Worm (Caenorhabditis elegans) whole organism, L3 larva: ENCODE results near the gene C29A12.1.

Experiments used
- R02D3.7 ChIP-seq: fragments of 150-350 bp; optimal IDR thresholded peaks from 2 replicates; lab custom pipeline; 2014; ENCODE audit warnings: missing biosample characterization, missing genetic modification characterization
- ZK546.5 ChIP-seq: sonication (generic microtip); optimal IDR thresholded peaks from 2 replicates; lab custom pipeline; 2017; ENCODE audit warnings: missing biosample characterization, missing genetic modification characterization
- ceh-28 ChIP-seq: fragments of 150-350 bp; optimal IDR thresholded peaks from 2 replicates; lab custom pipeline; 2014; ENCODE audit warnings: missing biosample characterization, missing genetic modification reagents, missing genetic modification characterization
- ceh-82 ChIP-seq: fragments of 150-350 bp; optimal IDR thresholded peaks from 2 replicates; lab custom pipeline; 2014; ENCODE audit warnings: missing biosample characterization, missing genetic modification characterization
- ceh-9 ChIP-seq: sonication (generic microtip); optimal IDR thresholded peaks from 2 replicates; lab custom pipeline; 2018; ENCODE audit warnings: missing biosample characterization, missing genetic modification characterization
- daf-12 ChIP-seq: fragments of 150-350 bp; optimal IDR thresholded peaks from 2 replicates; lab custom pipeline; 2014; ENCODE audit warnings: missing biosample characterization, missing genetic modification reagents, missing genetic modification characterization
- egl-27 ChIP-seq: sonication (generic microtip); optimal IDR thresholded peaks from 4 replicates; lab custom pipeline; 2017; ENCODE audit warnings: missing biosample characterization, missing genetic modification reagents, missing genetic modification characterization
- elt-2 ChIP-seq: sonication (generic microtip); optimal IDR thresholded peaks from 2 replicates; lab custom pipeline; 2016; ENCODE audit warnings: missing genetic modification reagents, mild to moderate bottlenecking, missing genetic modification characterization, missing compliant biosample characterization
- elt-3 ChIP-seq, 3 experiments: fragments of 150-350 bp in 1 of 3; sonication (generic microtip) in 2 of 3; optimal IDR thresholded peaks; 2 replicates in 2 of 3; 4 replicates in 1 of 3; lab custom pipeline; 2014 to 2017; ENCODE audit warnings: missing biosample characterization in 3 of 3, missing genetic modification characterization in 3 of 3
- eor-1 ChIP-seq, 2 experiments: fragments of 150-350 bp; optimal IDR thresholded peaks; 2 replicates each; lab custom pipeline; 2014 to 2018; ENCODE audit warnings: missing biosample characterization in 2 of 2, missing genetic modification characterization in 2 of 2
- fkh-10 ChIP-seq: sonication (generic microtip); optimal IDR thresholded peaks from 2 replicates; lab custom pipeline; 2017; ENCODE audit warnings: missing biosample characterization, missing genetic modification reagents, missing genetic modification characterization
- fkh-2 ChIP-seq: fragments of 150-350 bp; optimal IDR thresholded peaks from 2 replicates; lab custom pipeline; 2014; ENCODE audit warnings: missing biosample characterization, missing genetic modification reagents, missing genetic modification characterization
- fos-1 ChIP-seq: fragments of 150-350 bp; optimal IDR thresholded peaks from 2 replicates; lab custom pipeline; 2014; ENCODE audit warnings: missing biosample characterization, missing genetic modification characterization
- hmg-11 ChIP-seq: sonication (generic microtip); optimal IDR thresholded peaks from 2 replicates; lab custom pipeline; 2016; ENCODE audit warnings: missing genetic modification characterization, missing compliant biosample characterization
- jun-1 ChIP-seq: fragments of 150-350 bp; optimal IDR thresholded peaks from 2 replicates; lab custom pipeline; 2014; ENCODE audit warnings: missing biosample characterization, missing genetic modification reagents, missing genetic modification characterization
- lin-15B ChIP-seq: fragments of 150-350 bp; optimal IDR thresholded peaks from 2 replicates; lab custom pipeline; 2014; ENCODE audit warnings: missing biosample characterization, missing genetic modification characterization
- lin-39 ChIP-seq: fragments of 150-350 bp; optimal IDR thresholded peaks from 2 replicates; lab custom pipeline; 2018; ENCODE audit warnings: missing biosample characterization, missing genetic modification reagents, missing genetic modification characterization
- lsy-12 ChIP-seq: sonication (generic microtip); optimal IDR thresholded peaks from 2 replicates; lab custom pipeline; 2016; ENCODE audit warnings: mild to moderate bottlenecking, missing genetic modification characterization, missing compliant biosample characterization
- mdl-1 ChIP-seq: fragments of 150-350 bp; optimal IDR thresholded peaks from 2 replicates; lab custom pipeline; 2014; ENCODE audit warnings: missing biosample characterization, missing genetic modification characterization
- nfya-1 ChIP-seq: sonication (generic microtip); optimal IDR thresholded peaks from 2 replicates; lab custom pipeline; 2017; ENCODE audit warnings: missing genetic modification characterization, mild to moderate bottlenecking, missing compliant biosample characterization, antibody characterized with exemption, moderate library complexity; ENCODE audit not compliant: insufficient read depth
- nhr-11 ChIP-seq: fragments of 150-350 bp; optimal IDR thresholded peaks from 2 replicates; lab custom pipeline; 2014; ENCODE audit warnings: missing biosample characterization, missing genetic modification characterization
- nhr-12 ChIP-seq: fragments of 150-350 bp; optimal IDR thresholded peaks from 2 replicates; lab custom pipeline; 2014; ENCODE audit warnings: missing biosample characterization, missing genetic modification characterization
- nhr-23 ChIP-seq: fragments of 150-350 bp; optimal IDR thresholded peaks from 2 replicates; lab custom pipeline; 2014; ENCODE audit warnings: missing biosample characterization, missing genetic modification reagents, missing genetic modification characterization
- nhr-237 ChIP-seq: fragments of 150-350 bp; optimal IDR thresholded peaks from 2 replicates; lab custom pipeline; 2014; ENCODE audit warnings: missing biosample characterization, missing genetic modification characterization
- nhr-25 ChIP-seq: sonication (generic microtip); optimal IDR thresholded peaks from 2 replicates; lab custom pipeline; 2017; ENCODE audit warnings: missing biosample characterization, missing genetic modification characterization
- nhr-28 ChIP-seq: fragments of 150-350 bp; optimal IDR thresholded peaks from 2 replicates; lab custom pipeline; 2014; ENCODE audit warnings: missing biosample characterization, missing genetic modification characterization
- nhr-43 ChIP-seq: sonication (generic microtip); optimal IDR thresholded peaks from 2 replicates; lab custom pipeline; 2016; ENCODE audit warnings: mild to moderate bottlenecking, missing genetic modification characterization, missing compliant biosample characterization; ENCODE audit not compliant: poor library complexity, severe bottlenecking
- nhr-67 ChIP-seq: fragments of 150-350 bp; optimal IDR thresholded peaks from 2 replicates; lab custom pipeline; 2014; ENCODE audit warnings: missing biosample characterization, missing genetic modification characterization
- nhr-76 ChIP-seq: fragments of 150-350 bp; sonication (generic microtip); optimal IDR thresholded peaks from 5 replicates; lab custom pipeline; 2014; ENCODE audit warnings: missing biosample characterization, missing genetic modification characterization
- pha-4 ChIP-seq: fragments of 150-350 bp; optimal IDR thresholded peaks from 2 replicates; lab custom pipeline; 2014; ENCODE audit warnings: missing biosample characterization, missing genetic modification reagents, missing genetic modification characterization
- pqm-1 ChIP-seq: fragments of 150-350 bp; optimal IDR thresholded peaks from 2 replicates; lab custom pipeline; 2017; ENCODE audit warnings: missing biosample characterization, missing genetic modification characterization, inconsistent platforms
- sea-2 ChIP-seq: fragments of 150-350 bp; sonication (generic microtip); optimal IDR thresholded peaks from 4 replicates; lab custom pipeline; 2014; ENCODE audit warnings: missing biosample characterization, missing genetic modification reagents, missing genetic modification characterization
- skn-1 ChIP-seq: fragments of 150-350 bp; optimal IDR thresholded peaks from 2 replicates; lab custom pipeline; 2014; ENCODE audit warnings: missing biosample characterization, missing genetic modification characterization
- snpc-4 ChIP-seq: fragments of 150-350 bp; optimal IDR thresholded peaks from 2 replicates; lab custom pipeline; 2014; ENCODE audit warnings: missing biosample characterization, missing genetic modification characterization
- unc-39 ChIP-seq: sonication (generic microtip); optimal IDR thresholded peaks from 4 replicates; lab custom pipeline; 2017; ENCODE audit warnings: missing biosample characterization, missing genetic modification characterization
- ztf-11 ChIP-seq: fragments of 150-350 bp; optimal IDR thresholded peaks from 2 replicates; lab custom pipeline; 2014; ENCODE audit warnings: missing biosample characterization, missing genetic modification characterization
- ztf-4 ChIP-seq: fragments of 150-350 bp; optimal IDR thresholded peaks from 2 replicates; lab custom pipeline; 2014; ENCODE audit warnings: missing biosample characterization, missing genetic modification characterization

The C29A12.1 gene

DNA sequence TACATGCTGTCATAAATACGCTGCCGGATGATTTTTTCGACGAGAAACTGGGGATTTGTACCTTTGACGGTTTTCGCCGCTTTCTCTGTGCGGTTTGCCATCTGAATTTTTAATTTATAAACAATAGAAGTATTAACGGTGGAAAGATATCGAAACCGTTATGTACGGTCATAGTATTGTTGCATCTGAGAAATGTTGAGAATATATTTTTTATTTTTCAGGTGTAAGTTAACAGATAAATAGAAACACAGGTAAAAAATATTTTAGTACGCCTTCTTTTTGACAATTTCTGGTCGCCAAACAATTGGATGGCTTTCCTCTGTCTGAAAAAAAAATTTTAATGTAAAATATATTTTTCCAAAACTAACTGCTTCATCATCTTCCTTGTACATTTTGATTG lies 7.4 kb downstream of the C29A12.1 start, which contains the start of gene prp-38:
prp-38 (minus strand) TSS at position 101 of the 400 bp plus-strand sequence.
- TF ChIP-seq ztf-4 (tag; lab: Kevin White, UChicago) (no peak), nhr-25 (tag; lab: Kevin White, UChicago) (no peak)

DNA sequence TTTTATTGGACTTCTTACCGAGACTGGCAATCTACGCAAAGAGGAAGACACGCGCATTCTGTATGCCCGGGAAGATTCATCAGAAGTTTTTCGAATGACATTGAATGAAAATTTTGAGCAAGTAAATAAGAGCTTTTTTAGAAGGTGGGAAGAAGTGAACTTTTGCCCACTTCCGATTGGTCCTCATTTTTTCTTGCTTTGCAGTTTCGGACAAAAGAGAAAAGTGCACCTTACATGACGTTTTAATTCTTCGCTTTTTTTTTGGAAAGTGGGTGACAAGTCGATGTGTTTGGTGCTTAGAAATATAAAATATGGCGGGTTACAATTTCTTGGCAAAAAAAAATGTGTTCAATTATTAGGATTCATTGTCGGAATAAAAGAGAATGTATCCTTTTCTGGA lies 8.9 kb downstream of the C29A12.1 start, which contains the start of gene secs-1:
secs-1 (minus strand) TSS at position 101 of the 400 bp plus-strand sequence.
- TF ChIP-seq elt-3 (tag; optimal IDR thresholded peaks at IDR 0.05; lab: Kevin White, UChicago): no peak
- no peak for TF ChIP-seq nhr-28
- no peak for TF ChIP-seq snpc-4 (tag; lab: Kevin White, UChicago)
- TF ChIP-seq sea-2 (GFP tag; lab: Kevin White, UChicago): no peak
- no peak for TF ChIP-seq ZK546.5
- no peak for TF ChIP-seq nhr-43 (tag; lab: Kevin White, UChicago)
- no peak for TF ChIP-seq lin-39
- no peak for TF ChIP-seq ceh-28 (tag; lab: Kevin White, UChicago)
- TF ChIP-seq fkh-2 (tag; lab: Kevin White, UChicago): no peak

DNA sequence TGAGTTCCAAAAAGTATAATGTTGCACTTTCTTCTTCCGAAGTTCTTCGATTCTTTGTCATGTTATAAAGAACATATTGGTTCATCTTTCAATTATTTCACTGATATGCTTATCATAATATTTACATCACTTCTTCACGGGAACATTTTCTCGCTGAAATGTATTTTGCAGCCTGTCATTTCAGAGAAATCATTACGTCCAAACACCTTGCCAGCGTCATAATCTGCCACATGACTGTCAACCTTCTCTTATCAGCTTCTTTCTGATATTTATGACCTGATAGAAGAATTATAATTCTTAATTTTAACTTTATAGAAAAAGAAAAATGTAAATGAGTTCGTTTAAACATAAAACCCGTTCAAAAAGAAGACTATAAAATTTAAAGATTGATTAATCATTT lies 11.2 kb downstream of the C29A12.1 start:
- TF ChIP-seq ztf-4 (tag; lab: Kevin White, UChicago) (no peak), pha-4 (tag; lab: Kevin White, UChicago) (peak; percentile 62), jun-1 (tag; lab: Kevin White, UChicago) (peak; percentile 52), pqm-1 (peak; percentile 99), skn-1 (tag; lab: Kevin White, UChicago) (no peak), R02D3.7 (no peak), elt-2 (tag; lab: Kevin White, UChicago) (peak; percentile 98), fos-1 (tag; lab: Kevin White, UChicago) (no peak)

DNA sequence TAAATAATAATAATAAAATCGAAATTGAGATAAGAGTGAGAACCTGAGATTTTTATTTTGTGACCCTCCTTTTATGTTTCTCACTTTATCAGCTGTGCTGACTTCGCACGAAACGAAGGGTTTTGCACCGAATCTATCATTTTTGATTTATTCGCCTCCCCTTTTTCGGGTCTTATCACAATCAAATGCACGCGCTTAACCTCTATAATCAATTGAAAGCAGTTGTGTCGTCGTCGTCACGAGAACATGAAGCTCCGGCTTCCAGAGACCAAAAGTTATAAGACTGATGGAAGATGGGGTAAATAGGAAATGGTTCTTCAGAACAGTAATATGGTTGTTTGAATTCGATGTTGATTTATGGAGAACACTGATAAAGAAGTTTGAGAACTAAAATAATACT lies 12.1 kb downstream of the C29A12.1 start, which contains the start of gene D1054.18:
D1054.18 (minus strand) TSS at position 45 of the 400 bp plus-strand sequence.
- TF ChIP-seq pha-4 (tag; lab: Kevin White, UChicago) (peak; percentile 57), ztf-11 (tag; lab: Kevin White, UChicago) (no peak), nhr-76 (tag; lab: Kevin White, UChicago) (no peak), R02D3.7 (no peak), skn-1 (tag; lab: Kevin White, UChicago) (no peak), nhr-12 (tag; lab: Kevin White, UChicago) (no peak), ceh-82 (tag; lab: Kevin White, UChicago) (no peak), elt-3 (tag; optimal IDR thresholded peaks at IDR 0.05; lab: Kevin White, UChicago) (no peak), lsy-12 (tag; lab: Kevin White, UChicago) (no peak), nhr-23 (no peak), nhr-67 (tag; lab: Kevin White, UChicago) (no peak), lin-39 (no peak), nhr-11 (tag; lab: Kevin White, UChicago) (no peak), eor-1 (tag; optimal IDR thresholded peaks at IDR 0.05; lab: Kevin White, UChicago) (no peak), daf-12 (tag; lab: Kevin White, UChicago) (no peak), unc-39 (tag; lab: Kevin White, UChicago) (no peak), ceh-9 (tag; lab: Kevin White, UChicago) (no peak), lin-15B (tag; lab: Kevin White, UChicago) (no peak), jun-1 (tag; lab: Kevin White, UChicago) (peak; percentile 32), pqm-1 (peak; percentile 90), fos-1 (tag; lab: Kevin White, UChicago) (no peak), elt-2 (tag; lab: Kevin White, UChicago) (peak; percentile 97), nhr-237 (no peak), nhr-28 (no peak), nfya-1 (tag; lab: Kevin White, UChicago) (no peak), fkh-2 (tag; lab: Kevin White, UChicago) (no peak), hmg-11 (tag; lab: Kevin White, UChicago) (no peak), egl-27 (no peak), ceh-28 (tag; lab: Kevin White, UChicago) (no peak), fkh-10 (GFP tag; lab: Kevin White, UChicago) (no peak), mdl-1 (no peak)
- TF ChIP-seq, all 47 proteins: peak for 4
